Fruit fly (Drosophila melanogaster) whole organism, prepupa: ENCODE data around the gene Rab30.

Experiments
- CG10631 ChIP-seq: fragments of 200-800 bp; sonication (Bioruptor generic); optimal IDR thresholded peaks from 2 replicates; lab custom pipeline; 2016; ENCODE audit warnings: missing biosample characterization, missing genetic modification characterization
- CG10669 ChIP-seq: fragments of 200-800 bp; sonication (Bioruptor generic); optimal IDR thresholded peaks from 3 replicates; lab custom pipeline; 2018; ENCODE audit warnings: missing biosample characterization, mild to moderate bottlenecking, missing genetic modification characterization, moderate library complexity
- CG11294 ChIP-seq: fragments of 200-800 bp; sonication (Bioruptor generic); IDR thresholded peaks from 2 replicates; pipeline ENCODE4 v1.3.6; 2022; ENCODE audit warnings: missing biosample characterization, missing genetic modification characterization
- CG11762 ChIP-seq: fragments of 200-800 bp; sonication (Bioruptor generic); optimal IDR thresholded peaks from 3 replicates; lab custom pipeline; 2016; ENCODE audit warnings: missing biosample characterization, missing genetic modification characterization; ENCODE audit not compliant: insufficient read depth
- CG15336 ChIP-seq: fragments of 200-800 bp; sonication (Bioruptor generic); IDR thresholded peaks from 2 replicates; pipeline ENCODE4 v1.3.6; 2022; ENCODE audit warnings: missing biosample characterization, missing genetic modification characterization
- CG16779 ChIP-seq: fragments of 200-800 bp; sonication (Bioruptor generic); optimal IDR thresholded peaks from 3 replicates; lab custom pipeline; 2017; ENCODE audit warnings: missing biosample characterization, mild to moderate bottlenecking, missing genetic modification characterization
- CG31627 ChIP-seq: fragments of 200-800 bp; sonication (Bioruptor generic); optimal IDR thresholded peaks from 3 replicates; lab custom pipeline; 2016; ENCODE audit warnings: missing biosample characterization, missing genetic modification characterization
- CG32006 ChIP-seq: fragments of 200-800 bp; sonication (Bioruptor generic); optimal IDR thresholded peaks from 3 replicates; lab custom pipeline; 2017; ENCODE audit warnings: missing biosample characterization, mild to moderate bottlenecking, missing genetic modification characterization
- CG34406 ChIP-seq: fragments of 200-800 bp; sonication (Bioruptor generic); optimal IDR thresholded peaks from 3 replicates; lab custom pipeline; 2016; ENCODE audit warnings: missing biosample characterization, missing genetic modification characterization
- CG3919 ChIP-seq: fragments of 200-800 bp; sonication (Bioruptor generic); optimal IDR thresholded peaks from 3 replicates; lab custom pipeline; 2016; ENCODE audit warnings: missing biosample characterization, missing genetic modification characterization
- CG4318 ChIP-seq: fragments of 200-800 bp; sonication (Bioruptor generic); optimal IDR thresholded peaks from 3 replicates; lab custom pipeline; 2017; ENCODE audit warnings: missing biosample characterization, mild to moderate bottlenecking, missing genetic modification characterization
- CG6163 ChIP-seq: fragments of 200-800 bp; sonication (Bioruptor generic); IDR thresholded peaks from 3 replicates; pipeline ENCODE4 v1.3.6; 2022; ENCODE audit warnings: missing biosample characterization, missing genetic modification characterization
- CG6276 ChIP-seq: fragments of 200-800 bp; sonication (Bioruptor generic); optimal IDR thresholded peaks from 2 replicates; lab custom pipeline; 2017; ENCODE audit warnings: missing biosample characterization, mild to moderate bottlenecking, missing genetic modification characterization
- CG6792 ChIP-seq: fragments of 200-800 bp; sonication (Bioruptor generic); optimal IDR thresholded peaks from 3 replicates; lab custom pipeline; 2016; ENCODE audit warnings: missing biosample characterization, missing genetic modification characterization
- CG6808 ChIP-seq: fragments of 200-800 bp; sonication (Bioruptor generic); optimal IDR thresholded peaks from 3 replicates; lab custom pipeline; 2017; ENCODE audit warnings: missing biosample characterization, missing genetic modification characterization, mild to moderate bottlenecking, moderate library complexity, missing genetic modification reagents
- CG6854 ChIP-seq: fragments of 200-800 bp; sonication (Bioruptor generic); optimal IDR thresholded peaks from 2 replicates; lab custom pipeline; 2017; ENCODE audit warnings: missing biosample characterization, mild to moderate bottlenecking, missing genetic modification characterization
- CG8119 ChIP-seq: fragments of 200-800 bp; sonication (Bioruptor generic); IDR thresholded peaks from 3 replicates; pipeline ENCODE4 v1.3.6; 2022; ENCODE audit warnings: missing biosample characterization, missing genetic modification characterization
- CG8319 ChIP-seq: fragments of 200-800 bp; sonication (Bioruptor generic); optimal IDR thresholded peaks from 3 replicates; lab custom pipeline; 2016; ENCODE audit warnings: missing biosample characterization, missing genetic modification characterization
- CG8632 ChIP-seq: fragments of 200-800 bp; sonication (Bioruptor generic); optimal IDR thresholded peaks from 3 replicates; lab custom pipeline; 2016; ENCODE audit warnings: missing biosample characterization, missing genetic modification characterization
- Eip78C ChIP-seq: fragments of 200-800 bp; sonication (Bioruptor generic); peaks from one replicate; lab custom pipeline; 2016; ENCODE audit warnings: missing biosample characterization, missing genetic modification characterization
- Eip93F ChIP-seq: fragments of 200-800 bp; sonication (Bioruptor generic); optimal IDR thresholded peaks from 2 replicates; lab custom pipeline; 2016; ENCODE audit warnings: missing biosample characterization, mild to moderate bottlenecking, missing genetic modification characterization
- Ets21C ChIP-seq: fragments of 200-800 bp; sonication (Bioruptor generic); optimal IDR thresholded peaks from 3 replicates; lab custom pipeline; 2016; ENCODE audit warnings: missing biosample characterization, missing genetic modification characterization
- Ets96B ChIP-seq: fragments of 200-800 bp; optimal IDR thresholded peaks from 2 replicates; lab custom pipeline; 2019; ENCODE audit warnings: missing biosample characterization, mild to moderate bottlenecking, missing genetic modification characterization, moderate library complexity
- Hr38 ChIP-seq: sonication (Bioruptor generic); optimal IDR thresholded peaks from 2 replicates; lab custom pipeline; 2016; ENCODE audit warnings: missing biosample characterization, missing genetic modification characterization
- Hr4 ChIP-seq: fragments of 200-800 bp; sonication (Bioruptor generic); optimal IDR thresholded peaks from 3 replicates; lab custom pipeline; 2016; ENCODE audit warnings: missing biosample characterization, missing genetic modification characterization
- Met ChIP-seq: fragments of 200-800 bp; sonication (Bioruptor generic); optimal IDR thresholded peaks from 3 replicates; lab custom pipeline; 2016; ENCODE audit warnings: missing biosample characterization, missing genetic modification characterization
- OdsH ChIP-seq: fragments of 200-800 bp; sonication (Bioruptor generic); optimal IDR thresholded peaks from 3 replicates; lab custom pipeline; 2016; ENCODE audit warnings: missing biosample characterization, missing genetic modification characterization
- Smox ChIP-seq: fragments of 200-800 bp; sonication (Bioruptor generic); optimal IDR thresholded peaks from 3 replicates; lab custom pipeline; 2016; ENCODE audit warnings: missing biosample characterization, missing genetic modification characterization
- Sox15 ChIP-seq: fragments of 200-800 bp; sonication (Bioruptor generic); optimal IDR thresholded peaks from 3 replicates; lab custom pipeline; 2016; ENCODE audit warnings: missing biosample characterization, missing genetic modification characterization
- achi ChIP-seq: fragments of 200-800 bp; sonication (Bioruptor generic); optimal IDR thresholded peaks from 3 replicates; lab custom pipeline; 2016; ENCODE audit warnings: missing biosample characterization, missing genetic modification characterization
- acj6 ChIP-seq: fragments of 200-800 bp; sonication (Bioruptor generic); optimal IDR thresholded peaks from 3 replicates; lab custom pipeline; 2016; ENCODE audit warnings: missing biosample characterization, missing genetic modification characterization
- cyc ChIP-seq: fragments of 200-800 bp; sonication (Bioruptor generic); optimal IDR thresholded peaks from 3 replicates; lab custom pipeline; 2016; ENCODE audit warnings: missing biosample characterization, missing genetic modification characterization
- dac ChIP-seq: fragments of 200-800 bp; sonication (Bioruptor generic); optimal IDR thresholded peaks from 2 replicates; lab custom pipeline; 2017; ENCODE audit warnings: missing biosample characterization, mild to moderate bottlenecking, missing genetic modification characterization
- eg ChIP-seq: fragments of 200-800 bp; sonication (Bioruptor generic); IDR thresholded peaks from 3 replicates; pipeline ENCODE4 v1.3.6; 2022; ENCODE audit warnings: missing biosample characterization, missing genetic modification characterization
- esn ChIP-seq: fragments of 200-800 bp; sonication (Bioruptor generic); optimal IDR thresholded peaks from 2 replicates; lab custom pipeline; 2016; ENCODE audit warnings: missing biosample characterization, mild to moderate bottlenecking, missing genetic modification characterization, moderate library complexity
- fd59A ChIP-seq: fragments of 200-800 bp; sonication (Bioruptor generic); optimal IDR thresholded peaks from 2 replicates; lab custom pipeline; 2017; ENCODE audit warnings: missing biosample characterization, mild to moderate bottlenecking, missing genetic modification characterization, missing genetic modification reagents
- fd85E ChIP-seq: fragments of 200-800 bp; sonication (Bioruptor generic); optimal IDR thresholded peaks from 3 replicates; lab custom pipeline; 2016; ENCODE audit warnings: missing biosample characterization, missing genetic modification characterization
- fkh ChIP-seq: fragments of 200-800 bp; sonication (Bioruptor generic); optimal IDR thresholded peaks from 3 replicates; lab custom pipeline; 2017; ENCODE audit warnings: missing biosample characterization, mild to moderate bottlenecking, missing genetic modification characterization, moderate library complexity
- lz ChIP-seq: fragments of 200-800 bp; sonication (Bioruptor generic); optimal IDR thresholded peaks from 3 replicates; lab custom pipeline; 2016; ENCODE audit warnings: missing biosample characterization, missing genetic modification characterization
- net ChIP-seq: fragments of 200-800 bp; sonication (Bioruptor generic); optimal IDR thresholded peaks from 3 replicates; lab custom pipeline; 2016; ENCODE audit warnings: missing biosample characterization, missing genetic modification characterization
- salr ChIP-seq, 2 experiments: fragments of 200-800 bp; sonication (Bioruptor generic); optimal IDR thresholded peaks; 3 replicates each; lab custom pipeline; 2016 to 2018; ENCODE audit warnings: missing biosample characterization in 2 of 2, missing genetic modification characterization in 2 of 2, mild to moderate bottlenecking in 1 of 2
- spab ChIP-seq: fragments of 200-800 bp; sonication (Bioruptor generic); optimal IDR thresholded peaks from 2 replicates; lab custom pipeline; 2017; ENCODE audit warnings: missing biosample characterization, mild to moderate bottlenecking, missing genetic modification characterization, missing genetic modification reagents
- ss ChIP-seq, 2 experiments: fragments of 200-800 bp; sonication (Bioruptor generic); optimal IDR thresholded peaks; 2 replicates in 1 of 2; 3 replicates in 1 of 2; lab custom pipeline; 2017 to 2018; ENCODE audit warnings: mild to moderate bottlenecking in 2 of 2, missing biosample characterization in 2 of 2, missing genetic modification characterization in 2 of 2, moderate library complexity in 1 of 2
- svp ChIP-seq: fragments of 200-800 bp; sonication (Bioruptor generic); peaks from one replicate; lab custom pipeline; 2016; ENCODE audit warnings: missing biosample characterization, missing genetic modification characterization
- topi ChIP-seq: fragments of 200-800 bp; sonication (Bioruptor generic); optimal IDR thresholded peaks from 3 replicates; lab custom pipeline; 2016; ENCODE audit warnings: missing biosample characterization, missing genetic modification characterization
- vri ChIP-seq: fragments of 200-800 bp; sonication (Bioruptor generic); optimal IDR thresholded peaks from 3 replicates; lab custom pipeline; 2016; ENCODE audit warnings: missing biosample characterization, mild to moderate bottlenecking, missing genetic modification characterization

Gene Rab30

DNA sequence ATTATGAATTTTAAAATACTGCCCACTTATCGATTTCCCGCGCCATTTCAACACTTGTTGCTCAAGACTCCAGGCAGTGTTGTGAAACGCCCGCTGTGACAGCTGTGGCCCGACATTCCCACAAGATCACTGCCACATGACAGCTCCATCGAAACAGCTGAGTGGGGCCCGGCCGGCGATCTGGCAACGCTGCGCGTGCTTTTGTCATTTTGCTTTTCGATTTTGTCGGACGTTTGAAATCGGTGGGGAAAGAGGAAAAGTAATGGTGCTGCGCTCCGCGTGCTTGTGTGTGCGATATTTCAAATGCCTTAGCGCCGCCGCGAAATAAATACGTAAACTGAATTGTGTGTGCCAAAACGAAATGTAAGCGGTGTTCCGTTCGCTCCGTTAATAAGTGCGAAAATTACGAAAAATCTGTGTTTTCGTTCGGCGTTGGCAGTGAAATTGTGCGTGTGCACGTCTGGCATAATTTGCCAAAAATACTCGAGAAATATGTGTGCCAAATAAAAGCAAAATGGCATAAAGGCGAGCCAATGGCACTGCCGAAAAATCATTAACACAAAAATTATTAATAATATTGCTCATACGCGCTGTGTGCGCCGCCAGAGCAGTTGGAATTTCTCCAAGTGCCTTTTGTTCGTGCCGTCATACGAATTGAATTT, 9.9 kb upstream of the Rab30 start (continued):
- TF ChIP-seq acj6 (GFP tag; lab: Kevin White, UChicago) (peak; percentile 30), CG16779 (tag; lab: Kevin White, UChicago) (peak; percentile 25), OdsH (GFP tag; lab: Kevin White, UChicago) (peak; percentile 30), svp (GFP tag; lab: Kevin White, UChicago) (peak; percentile 30), CG15336 (GFP tag; lab: Robert Waterston, UW) (peak; percentile 84), spab (no peak), CG3919 (GFP tag; lab: Kevin White, UChicago) (peak; percentile 38), CG10631 (GFP tag; lab: Kevin White, UChicago) (peak; percentile 9), fkh (GFP tag; lab: Kevin White, UChicago) (no peak), lz (GFP tag; lab: Kevin White, UChicago) (peak; percentile 21), cyc (GFP tag; lab: Kevin White, UChicago) (no peak), vri (peak; percentile 81), Met (GFP tag; lab: Kevin White, UChicago) (peak; percentile 43), CG6276 (peak; percentile 67), CG6808 (GFP tag; lab: Kevin White, UChicago) (peak; percentile 44), topi (GFP tag; lab: Kevin White, UChicago) (peak; percentile 3), Eip78C (peak; percentile 81), Sox15 (no peak), esn (GFP tag; lab: Kevin White, UChicago) (peak; percentile 47)

DNA sequence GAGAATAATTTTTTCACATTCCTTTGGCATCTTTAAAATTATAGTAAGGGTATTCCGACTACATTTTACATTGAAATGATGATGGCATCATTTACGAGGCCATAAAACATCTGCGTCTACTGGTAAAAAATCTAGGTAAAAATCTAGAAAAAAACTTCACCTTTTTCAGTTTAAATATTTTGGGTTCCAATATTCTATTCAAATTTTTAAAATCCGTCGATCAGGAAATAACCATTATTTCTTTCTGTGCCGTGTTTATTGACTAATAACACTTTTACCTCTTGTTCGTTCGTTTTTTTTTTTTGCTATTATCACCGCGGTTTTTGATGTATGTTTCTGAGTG, 6.9 kb upstream of the Rab30 start:
- peak in 1 of 2 experiments; percentile 64 for TF ChIP-seq salr (GFP tag; optimal IDR thresholded peaks at IDR 0.05; lab: Kevin White, UChicago)
- TF ChIP-seq eg (GFP tag; lab: Robert Waterston, UW): peak; percentile 83
- TF ChIP-seq Met (GFP tag; lab: Kevin White, UChicago): peak; percentile 77
- TF ChIP-seq Ets21C (GFP tag; lab: Kevin White, UChicago): peak; percentile 81
- peak; percentile 23 for TF ChIP-seq CG10631 (GFP tag; lab: Kevin White, UChicago)
- TF ChIP-seq vri: peak; percentile 82
- TF ChIP-seq Eip93F (GFP tag; lab: Kevin White, UChicago): peak; percentile 67
- TF ChIP-seq CG31627 (GFP tag; lab: Kevin White, UChicago): peak; percentile 81
- TF ChIP-seq CG8119 (GFP tag; lab: Robert Waterston, UW): peak; percentile 75; the same call in 2 of the 3 replicates
- peak; percentile 12 for TF ChIP-seq CG4318
- peak; percentile 81 for TF ChIP-seq CG15336 (GFP tag; lab: Robert Waterston, UW)
- peak; percentile 52; the same call in 1 of the 3 replicates for TF ChIP-seq CG6163 (GFP tag; lab: Robert Waterston, UW)
- TF ChIP-seq Smox (GFP tag; lab: Kevin White, UChicago): peak; percentile 70
- TF ChIP-seq Hr4 (GFP tag; lab: Kevin White, UChicago): peak; percentile 74
- peak; percentile 74 for TF ChIP-seq topi (GFP tag; lab: Kevin White, UChicago)
- TF ChIP-seq CG6854 (GFP tag; lab: Kevin White, UChicago): no peak
- peak; percentile 23 for TF ChIP-seq CG8632 (GFP tag; lab: Kevin White, UChicago)
- peak; percentile 57 for TF ChIP-seq CG6276
- TF ChIP-seq Sox15: peak; percentile 48
- TF ChIP-seq fd59A: peak; percentile 14
- peak; percentile 20 for TF ChIP-seq spab
- peak; percentile 64 for TF ChIP-seq achi
- no peak for TF ChIP-seq Ets96B
- TF ChIP-seq CG32006: peak; percentile 75
- peak; percentile 45 for TF ChIP-seq CG3919 (GFP tag; lab: Kevin White, UChicago)
- no peak for TF ChIP-seq CG16779 (tag; lab: Kevin White, UChicago)
- TF ChIP-seq CG8319 (GFP tag; lab: Kevin White, UChicago): peak; percentile 50
- TF ChIP-seq svp (GFP tag; lab: Kevin White, UChicago): peak; percentile 85
- peak; percentile 26 for TF ChIP-seq dac (GFP tag; lab: Kevin White, UChicago)
- TF ChIP-seq fkh (GFP tag; lab: Kevin White, UChicago): no peak
- TF ChIP-seq ss (GFP tag; optimal IDR thresholded peaks at IDR 0.05; lab: Kevin White, UChicago): no peak
- TF ChIP-seq CG11762 (GFP tag; lab: Kevin White, UChicago): peak; percentile 60
- peak; percentile 50 for TF ChIP-seq CG34406 (GFP tag; lab: Kevin White, UChicago)
- TF ChIP-seq fd85E (GFP tag; lab: Kevin White, UChicago): no peak
- TF ChIP-seq OdsH (GFP tag; lab: Kevin White, UChicago): peak; percentile 81
- peak; percentile 28 for TF ChIP-seq CG10669
- peak; percentile 55 for TF ChIP-seq acj6 (GFP tag; lab: Kevin White, UChicago)
- peak; percentile 64 for TF ChIP-seq cyc (GFP tag; lab: Kevin White, UChicago)
- peak; percentile 48 for TF ChIP-seq CG6792 (GFP tag; lab: Kevin White, UChicago)
- TF ChIP-seq net (GFP tag; lab: Kevin White, UChicago): peak; percentile 79
- TF ChIP-seq CG11294 (GFP tag; lab: Robert Waterston, UW): peak; percentile 62; the same call in 1 of the 2 replicates
- TF ChIP-seq Hr38 (GFP tag; lab: Kevin White, UChicago): no peak
